Fruit fly (Drosophila melanogaster) whole organism, pupa: ENCODE data around the gene c-cup.

Experiments
- CG10348 ChIP-seq: fragments of 200-800 bp; sonication (Bioruptor generic); IDR thresholded peaks from 2 replicates; pipeline ENCODE4 v1.3.6; 2022; ENCODE audit warnings: missing biosample characterization, missing genetic modification characterization
- CG12605 ChIP-seq: fragments of 200-800 bp; sonication (Bioruptor generic); IDR thresholded peaks from 2 replicates; pipeline ENCODE4 v1.3.6; 2022; ENCODE audit warnings: missing biosample characterization, missing genetic modification characterization
- CG13204 ChIP-seq: fragments of 200-800 bp; sonication (Bioruptor generic); optimal IDR thresholded peaks from 2 replicates; lab custom pipeline; 2018; ENCODE audit warnings: missing biosample characterization, mild to moderate bottlenecking, missing genetic modification characterization, moderate library complexity
- CG14655 ChIP-seq: fragments of 200-800 bp; sonication (Bioruptor generic); optimal IDR thresholded peaks from 3 replicates; lab custom pipeline; 2017; ENCODE audit warnings: mild to moderate bottlenecking, missing biosample characterization, missing genetic modification reagents, missing genetic modification characterization
- CG15710 ChIP-seq: fragments of 200-800 bp; sonication (Bioruptor generic); optimal IDR thresholded peaks from 2 replicates; lab custom pipeline; 2018; ENCODE audit warnings: missing biosample characterization, mild to moderate bottlenecking, missing genetic modification characterization, moderate library complexity
- CG17806 ChIP-seq: fragments of 200-800 bp; sonication (Bioruptor generic); optimal IDR thresholded peaks from 2 replicates; lab custom pipeline; 2018; ENCODE audit warnings: missing biosample characterization, mild to moderate bottlenecking, missing genetic modification characterization, moderate library complexity
- CG32121 ChIP-seq: fragments of 200-800 bp; sonication (Bioruptor generic); IDR thresholded peaks from 2 replicates; pipeline ENCODE4 v1.3.6; 2022; ENCODE audit warnings: missing biosample characterization, missing genetic modification characterization
- CG34367 ChIP-seq: fragments of 200-800 bp; sonication (Bioruptor generic); optimal IDR thresholded peaks from 2 replicates; lab custom pipeline; 2018; ENCODE audit warnings: missing biosample characterization, mild to moderate bottlenecking, missing genetic modification characterization
- CG4496 ChIP-seq: fragments of 200-800 bp; sonication (Bioruptor generic); IDR thresholded peaks from 3 replicates; pipeline ENCODE4 v1.3.6; 2022; ENCODE audit warnings: missing biosample characterization, missing genetic modification characterization
- CG8159 ChIP-seq: fragments of 200-800 bp; sonication (Bioruptor generic); optimal IDR thresholded peaks from 3 replicates; lab custom pipeline; 2018; ENCODE audit warnings: missing biosample characterization, mild to moderate bottlenecking, missing genetic modification characterization, moderate library complexity
- CG8301 ChIP-seq: fragments of 200-800 bp; sonication (Bioruptor generic); optimal IDR thresholded peaks from 2 replicates; lab custom pipeline; 2018; ENCODE audit warnings: missing biosample characterization, mild to moderate bottlenecking, missing genetic modification characterization
- CG9948 ChIP-seq: fragments of 200-800 bp; sonication (Bioruptor generic); optimal IDR thresholded peaks from 2 replicates; lab custom pipeline; 2018; ENCODE audit warnings: missing biosample characterization, mild to moderate bottlenecking, missing genetic modification characterization, moderate library complexity
- D1 ChIP-seq: fragments of 200-800 bp; sonication (Bioruptor generic); optimal IDR thresholded peaks from 2 replicates; lab custom pipeline; 2018; ENCODE audit warnings: missing biosample characterization, mild to moderate bottlenecking, missing genetic modification characterization, moderate library complexity
- EcR ChIP-seq: fragments of 200-800 bp; sonication (Bioruptor generic); optimal IDR thresholded peaks from 3 replicates; lab custom pipeline; 2019; ENCODE audit warnings: missing biosample characterization, missing genetic modification characterization, mild to moderate bottlenecking, moderate library complexity, missing genetic modification reagents
- Ets98B ChIP-seq: fragments of 200-800 bp; sonication (Bioruptor generic); IDR thresholded peaks from 2 replicates; pipeline ENCODE4 v1.3.6; 2022; ENCODE audit warnings: missing biosample characterization, missing genetic modification characterization
- Pif1A ChIP-seq: fragments of 200-800 bp; sonication (Bioruptor generic); optimal IDR thresholded peaks from 3 replicates; lab custom pipeline; 2016; ENCODE audit warnings: missing biosample characterization, missing genetic modification characterization
- Pif1B ChIP-seq: fragments of 200-800 bp; sonication (Bioruptor generic); optimal IDR thresholded peaks from 3 replicates; lab custom pipeline; 2016; ENCODE audit warnings: missing biosample characterization, missing genetic modification characterization
- Snoo ChIP-seq: fragments of 200-800 bp; sonication (Bioruptor generic); optimal IDR thresholded peaks from 3 replicates; lab custom pipeline; 2017; ENCODE audit warnings: missing biosample characterization, mild to moderate bottlenecking, missing genetic modification characterization, inconsistent platforms
- fd96Ca ChIP-seq: fragments of 200-800 bp; sonication (Bioruptor generic); IDR thresholded peaks from 3 replicates; pipeline ENCODE4 v1.3.6; 2022; ENCODE audit warnings: missing biosample characterization, missing genetic modification characterization
- gl ChIP-seq: fragments of 200-800 bp; sonication (Bioruptor generic); optimal IDR thresholded peaks from 2 replicates; lab custom pipeline; 2018; ENCODE audit warnings: missing biosample characterization, mild to moderate bottlenecking, missing genetic modification characterization
- rn ChIP-seq: fragments of 200-800 bp; sonication (Bioruptor generic); IDR thresholded peaks from 2 replicates; pipeline ENCODE4 v1.3.6; 2022; ENCODE audit warnings: missing biosample characterization, missing genetic modification characterization

Gene c-cup

dm6 chr2L:1791723-1792122 is 40.6 kb downstream of the c-cup start, which contains the start of gene Gr22c:
Gr22c (minus strand) TSS chr2L:1791823.
- TF ChIP-seq CG15710, result no peak
- no peak for TF ChIP-seq Pif1A (GFP tag; lab: Kevin White, UChicago)
- TF ChIP-seq CG8301 (tag; lab: Kevin White, UChicago), result no peak
- no peak for TF ChIP-seq EcR
- TF ChIP-seq CG14655, result no peak
- no peak for TF ChIP-seq CG12605
- TF ChIP-seq CG10348, result no peak
- TF ChIP-seq rn, result no peak
- TF ChIP-seq CG8159 (tag; lab: Kevin White, UChicago), result no peak
- TF ChIP-seq CG17806, result no peak
- no peak for TF ChIP-seq Pif1B (GFP tag; lab: Kevin White, UChicago)
- no peak for TF ChIP-seq fd96Ca (GFP tag; lab: Robert Waterston, UW)
- TF ChIP-seq Ets98B (GFP tag; lab: Robert Waterston, UW), result no peak
- no peak for TF ChIP-seq Snoo
- TF ChIP-seq CG4496 (GFP tag; lab: Robert Waterston, UW), result no peak
- TF ChIP-seq gl, result no peak
- TF ChIP-seq CG9948 (tag; lab: Kevin White, UChicago), result no peak
- no peak for TF ChIP-seq CG13204 (GFP tag; lab: Kevin White, UChicago)
- no peak for TF ChIP-seq CG34367 (tag; lab: Kevin White, UChicago)
- TF ChIP-seq CG32121 (GFP tag; lab: Robert Waterston, UW), result no peak
- TF ChIP-seq, all 21 proteins: peak for 0

- no peak for TF ChIP-seq CG34367 (tag; lab: Kevin White, UChicago)
- no peak for TF ChIP-seq CG8301 (tag; lab: Kevin White, UChicago)
- no peak for TF ChIP-seq CG9948 (tag; lab: Kevin White, UChicago)
- no peak for TF ChIP-seq CG32121 (GFP tag; lab: Robert Waterston, UW)
- no peak for TF ChIP-seq rn
- no peak for TF ChIP-seq fd96Ca (GFP tag; lab: Robert Waterston, UW)
- TF ChIP-seq CG13204 (GFP tag; lab: Kevin White, UChicago), result no peak
- no peak for TF ChIP-seq Snoo
- no peak for TF ChIP-seq gl
- no peak for TF ChIP-seq CG10348
- TF ChIP-seq D1, result no peak
- no peak for TF ChIP-seq Pif1B (GFP tag; lab: Kevin White, UChicago)
- TF ChIP-seq CG17806, result no peak
Observed at dm6 chr2L:1790261-1790660, 42.1 kb downstream of the c-cup start, which contains the start of gene Gr22d. Gr22d (minus strand) TSS chr2L:1790361.

- no peak for TF ChIP-seq fd96Ca (GFP tag; lab: Robert Waterston, UW)
- no peak for TF ChIP-seq CG9948 (tag; lab: Kevin White, UChicago)
- TF ChIP-seq Ets98B (GFP tag; lab: Robert Waterston, UW), result no peak
- TF ChIP-seq rn, result no peak
- TF ChIP-seq CG34367 (tag; lab: Kevin White, UChicago), result no peak
- TF ChIP-seq Snoo, result no peak
- TF ChIP-seq D1, result no peak
- no peak for TF ChIP-seq CG8159 (tag; lab: Kevin White, UChicago)
- no peak for TF ChIP-seq gl
- TF ChIP-seq EcR, result no peak
- TF ChIP-seq CG4496 (GFP tag; lab: Robert Waterston, UW), result no peak
- TF ChIP-seq CG15710, result no peak
- no peak for TF ChIP-seq CG17806
- no peak for TF ChIP-seq CG14655
- no peak for TF ChIP-seq Pif1A (GFP tag; lab: Kevin White, UChicago)
- no peak for TF ChIP-seq CG10348
- no peak for TF ChIP-seq CG12605
- no peak for TF ChIP-seq CG8301 (tag; lab: Kevin White, UChicago)
Observed at dm6 chr2L:1787929-1788328, 44.4 kb downstream of the c-cup start.

dm6 chr2L:1783762-1784161 is 48.6 kb downstream of the c-cup start, which contains the start of gene Gr22e:
Gr22e (plus strand) TSS chr2L:1784062.
- no peak for TF ChIP-seq EcR
- TF ChIP-seq CG4496 (GFP tag; lab: Robert Waterston, UW), result no peak
- TF ChIP-seq CG9948 (tag; lab: Kevin White, UChicago), result no peak
- no peak for TF ChIP-seq CG34367 (tag; lab: Kevin White, UChicago)
- no peak for TF ChIP-seq CG17806
- TF ChIP-seq CG8159 (tag; lab: Kevin White, UChicago), result no peak
- TF ChIP-seq CG14655, result no peak
- no peak for TF ChIP-seq CG13204 (GFP tag; lab: Kevin White, UChicago)
- TF ChIP-seq CG32121 (GFP tag; lab: Robert Waterston, UW), result no peak
- no peak for TF ChIP-seq fd96Ca (GFP tag; lab: Robert Waterston, UW)
- TF ChIP-seq rn, result no peak
- TF ChIP-seq CG8301 (tag; lab: Kevin White, UChicago), result no peak
- no peak for TF ChIP-seq Pif1A (GFP tag; lab: Kevin White, UChicago)
- TF ChIP-seq Ets98B (GFP tag; lab: Robert Waterston, UW), result no peak
- no peak for TF ChIP-seq CG12605
